Fruit fly (Drosophila melanogaster) whole organism, pupa: ENCODE results near the gene GAPcenA.

ENCODE experiments used
- CG10348 ChIP-seq: fragments of 200-800 bp; sonication (Bioruptor generic); IDR thresholded peaks from 2 replicates; pipeline ENCODE4 v1.3.6; 2022; ENCODE audit warnings: missing biosample characterization, missing genetic modification characterization
- CG12605 ChIP-seq: fragments of 200-800 bp; sonication (Bioruptor generic); IDR thresholded peaks from 2 replicates; pipeline ENCODE4 v1.3.6; 2022; ENCODE audit warnings: missing biosample characterization, missing genetic modification characterization
- CG13204 ChIP-seq: fragments of 200-800 bp; sonication (Bioruptor generic); optimal IDR thresholded peaks from 2 replicates; lab custom pipeline; 2018; ENCODE audit warnings: missing biosample characterization, mild to moderate bottlenecking, missing genetic modification characterization, moderate library complexity
- CG14655 ChIP-seq: fragments of 200-800 bp; sonication (Bioruptor generic); optimal IDR thresholded peaks from 3 replicates; lab custom pipeline; 2017; ENCODE audit warnings: mild to moderate bottlenecking, missing biosample characterization, missing genetic modification reagents, missing genetic modification characterization
- CG15710 ChIP-seq: fragments of 200-800 bp; sonication (Bioruptor generic); optimal IDR thresholded peaks from 2 replicates; lab custom pipeline; 2018; ENCODE audit warnings: missing biosample characterization, mild to moderate bottlenecking, missing genetic modification characterization, moderate library complexity
- CG17806 ChIP-seq: fragments of 200-800 bp; sonication (Bioruptor generic); optimal IDR thresholded peaks from 2 replicates; lab custom pipeline; 2018; ENCODE audit warnings: missing biosample characterization, mild to moderate bottlenecking, missing genetic modification characterization, moderate library complexity
- CG32121 ChIP-seq: fragments of 200-800 bp; sonication (Bioruptor generic); IDR thresholded peaks from 2 replicates; pipeline ENCODE4 v1.3.6; 2022; ENCODE audit warnings: missing biosample characterization, missing genetic modification characterization
- CG34367 ChIP-seq: fragments of 200-800 bp; sonication (Bioruptor generic); optimal IDR thresholded peaks from 2 replicates; lab custom pipeline; 2018; ENCODE audit warnings: missing biosample characterization, mild to moderate bottlenecking, missing genetic modification characterization
- CG4496 ChIP-seq: fragments of 200-800 bp; sonication (Bioruptor generic); IDR thresholded peaks from 3 replicates; pipeline ENCODE4 v1.3.6; 2022; ENCODE audit warnings: missing biosample characterization, missing genetic modification characterization
- CG8159 ChIP-seq: fragments of 200-800 bp; sonication (Bioruptor generic); optimal IDR thresholded peaks from 3 replicates; lab custom pipeline; 2018; ENCODE audit warnings: missing biosample characterization, mild to moderate bottlenecking, missing genetic modification characterization, moderate library complexity
- CG8301 ChIP-seq: fragments of 200-800 bp; sonication (Bioruptor generic); optimal IDR thresholded peaks from 2 replicates; lab custom pipeline; 2018; ENCODE audit warnings: missing biosample characterization, mild to moderate bottlenecking, missing genetic modification characterization
- CG9948 ChIP-seq: fragments of 200-800 bp; sonication (Bioruptor generic); optimal IDR thresholded peaks from 2 replicates; lab custom pipeline; 2018; ENCODE audit warnings: missing biosample characterization, mild to moderate bottlenecking, missing genetic modification characterization, moderate library complexity
- D1 ChIP-seq: fragments of 200-800 bp; sonication (Bioruptor generic); optimal IDR thresholded peaks from 2 replicates; lab custom pipeline; 2018; ENCODE audit warnings: missing biosample characterization, mild to moderate bottlenecking, missing genetic modification characterization, moderate library complexity
- EcR ChIP-seq: fragments of 200-800 bp; sonication (Bioruptor generic); optimal IDR thresholded peaks from 3 replicates; lab custom pipeline; 2019; ENCODE audit warnings: missing biosample characterization, missing genetic modification characterization, mild to moderate bottlenecking, moderate library complexity, missing genetic modification reagents
- Ets98B ChIP-seq: fragments of 200-800 bp; sonication (Bioruptor generic); IDR thresholded peaks from 2 replicates; pipeline ENCODE4 v1.3.6; 2022; ENCODE audit warnings: missing biosample characterization, missing genetic modification characterization
- Pif1A ChIP-seq: fragments of 200-800 bp; sonication (Bioruptor generic); optimal IDR thresholded peaks from 3 replicates; lab custom pipeline; 2016; ENCODE audit warnings: missing biosample characterization, missing genetic modification characterization
- Pif1B ChIP-seq: fragments of 200-800 bp; sonication (Bioruptor generic); optimal IDR thresholded peaks from 3 replicates; lab custom pipeline; 2016; ENCODE audit warnings: missing biosample characterization, missing genetic modification characterization
- Snoo ChIP-seq: fragments of 200-800 bp; sonication (Bioruptor generic); optimal IDR thresholded peaks from 3 replicates; lab custom pipeline; 2017; ENCODE audit warnings: missing biosample characterization, mild to moderate bottlenecking, missing genetic modification characterization, inconsistent platforms
- fd96Ca ChIP-seq: fragments of 200-800 bp; sonication (Bioruptor generic); IDR thresholded peaks from 3 replicates; pipeline ENCODE4 v1.3.6; 2022; ENCODE audit warnings: missing biosample characterization, missing genetic modification characterization
- gl ChIP-seq: fragments of 200-800 bp; sonication (Bioruptor generic); optimal IDR thresholded peaks from 2 replicates; lab custom pipeline; 2018; ENCODE audit warnings: missing biosample characterization, mild to moderate bottlenecking, missing genetic modification characterization
- rn ChIP-seq: fragments of 200-800 bp; sonication (Bioruptor generic); IDR thresholded peaks from 2 replicates; pipeline ENCODE4 v1.3.6; 2022; ENCODE audit warnings: missing biosample characterization, missing genetic modification characterization

GAPcenA gene

DNA sequence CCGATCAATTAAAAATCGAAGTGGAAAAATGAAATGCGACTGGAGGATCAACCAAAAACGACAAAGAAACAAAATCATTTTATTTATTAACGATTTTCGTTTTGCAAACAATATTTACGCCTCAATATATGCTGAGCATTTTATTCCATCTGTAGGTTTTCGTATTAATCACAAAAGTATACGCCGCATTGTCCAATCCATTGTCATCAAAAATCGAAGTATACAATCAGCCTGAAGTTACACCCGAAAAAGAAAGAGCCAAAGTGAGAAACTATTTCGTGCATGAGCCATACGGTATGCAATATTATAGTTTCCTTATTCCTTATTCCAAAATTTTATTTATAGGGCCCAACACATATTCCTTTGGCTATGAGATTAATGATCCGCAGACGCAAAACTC lies 17.4 kb upstream of the GAPcenA start:
- peak; percentile 14 for TF ChIP-seq D1 (tag; lab: Kevin White, UChicago)
- no peak for TF ChIP-seq CG10348 (GFP tag; lab: Robert Waterston, UW)

DNA sequence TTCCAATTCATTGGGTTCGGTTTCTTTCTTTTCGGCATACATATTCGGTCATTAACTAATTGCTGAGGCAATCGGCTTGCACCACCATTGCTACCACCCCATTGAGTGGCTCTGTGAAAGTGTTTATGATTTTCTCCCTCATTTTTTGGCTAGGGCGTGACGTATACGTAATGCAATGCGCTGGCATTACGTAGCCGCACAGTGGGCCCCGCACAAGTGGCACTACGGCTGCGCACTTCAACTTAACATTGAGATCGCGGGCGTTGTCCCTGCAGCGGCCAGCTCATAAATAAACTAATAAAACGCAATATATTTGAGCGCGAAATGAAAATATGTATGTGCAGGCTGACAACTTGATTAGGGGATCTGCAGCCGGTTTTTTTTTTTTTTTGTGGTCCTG lies 14.9 kb upstream of the GAPcenA start:
- no peak for TF ChIP-seq CG9948 (tag; lab: Kevin White, UChicago)
- TF ChIP-seq CG13204 (GFP tag; lab: Kevin White, UChicago) = no peak
- TF ChIP-seq CG8301 (tag; lab: Kevin White, UChicago) = no peak
- 0 out of 3 replicates have a peak, but pooled peaks have one; percentile 21 for TF ChIP-seq CG4496 (GFP tag; lab: Robert Waterston, UW)
- TF ChIP-seq CG12605 (GFP tag; lab: Robert Waterston, UW) = no peak

DNA sequence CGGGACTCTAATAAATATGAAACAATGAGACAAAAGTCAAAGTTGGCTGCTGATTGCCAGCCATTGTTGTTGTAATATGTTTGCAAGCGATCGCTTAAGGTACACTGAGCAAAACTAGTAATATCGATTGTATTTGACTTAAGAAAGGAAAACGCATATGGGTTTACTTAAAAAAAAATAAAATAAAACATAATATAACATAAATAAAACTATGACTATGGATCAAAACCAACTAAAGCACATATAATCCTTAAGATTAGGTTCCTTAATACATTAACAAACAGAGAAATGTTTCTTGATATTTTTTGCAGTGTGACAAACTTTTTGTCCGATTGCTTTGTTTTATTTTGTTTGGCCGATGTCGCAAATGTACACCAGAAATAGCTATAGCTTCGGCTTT lies 12.8 kb upstream of the GAPcenA start:
- no peak for TF ChIP-seq CG8159 (tag; lab: Kevin White, UChicago)
- no peak for TF ChIP-seq Pif1B
- TF ChIP-seq CG32121 (GFP tag; lab: Robert Waterston, UW) = no peak
- TF ChIP-seq gl (tag; lab: Kevin White, UChicago) = no peak
- no peak for TF ChIP-seq fd96Ca (GFP tag; lab: Robert Waterston, UW)
- no peak for TF ChIP-seq CG4496 (GFP tag; lab: Robert Waterston, UW)
- no peak for TF ChIP-seq Pif1A (GFP tag; lab: Kevin White, UChicago)
- no peak for TF ChIP-seq CG17806 (tag; lab: Kevin White, UChicago)
- TF ChIP-seq CG9948 (tag; lab: Kevin White, UChicago) = no peak
- TF ChIP-seq CG14655 = no peak
- TF ChIP-seq D1 (tag; lab: Kevin White, UChicago) = no peak
- TF ChIP-seq Ets98B (GFP tag; lab: Robert Waterston, UW) = no peak
- TF ChIP-seq CG13204 (GFP tag; lab: Kevin White, UChicago) = no peak
- no peak for TF ChIP-seq CG15710 (tag; lab: Kevin White, UChicago)
- no peak for TF ChIP-seq CG12605 (GFP tag; lab: Robert Waterston, UW)
- TF ChIP-seq Snoo (tag; lab: Kevin White, UChicago) = no peak
- TF ChIP-seq, all 21 proteins: peak for 0

DNA sequence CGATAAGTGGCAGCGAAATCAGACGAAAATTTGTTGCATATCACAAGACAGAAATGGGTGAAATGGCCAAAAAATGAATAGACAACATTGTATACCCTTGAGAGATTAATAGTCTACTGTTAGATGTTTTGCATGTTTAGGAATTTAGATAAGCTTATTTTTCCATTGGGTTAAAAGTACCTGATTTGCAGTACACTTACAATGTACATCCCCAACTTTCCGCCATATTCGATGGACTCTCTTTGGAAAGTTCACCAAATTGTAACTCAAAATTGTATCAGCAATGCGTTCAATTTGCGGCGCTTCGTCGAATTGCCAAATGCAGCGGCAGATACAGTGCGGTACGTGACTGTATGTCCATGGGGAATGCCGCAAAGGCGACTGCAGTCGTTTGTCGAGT lies 12.0 kb upstream of the GAPcenA start:
- TF ChIP-seq CG12605 (GFP tag; lab: Robert Waterston, UW) = no peak
- TF ChIP-seq D1 (tag; lab: Kevin White, UChicago) = no peak
- TF ChIP-seq Ets98B (GFP tag; lab: Robert Waterston, UW) = 0 out of 2 replicates have a peak, but pooled peaks have one; percentile 35
- TF ChIP-seq fd96Ca (GFP tag; lab: Robert Waterston, UW) = peak; percentile 13; the same call in 1 of the 3 replicates
- TF ChIP-seq CG8301 (tag; lab: Kevin White, UChicago) = no peak
- TF ChIP-seq Pif1B = no peak
- no peak for TF ChIP-seq CG32121 (GFP tag; lab: Robert Waterston, UW)
- no peak for TF ChIP-seq EcR (GFP tag; lab: Kevin White, UChicago)
- no peak for TF ChIP-seq rn (GFP tag; lab: Robert Waterston, UW)
- no peak for TF ChIP-seq CG34367 (tag; lab: Kevin White, UChicago)
- TF ChIP-seq, all 21 proteins: peak for 2

DNA sequence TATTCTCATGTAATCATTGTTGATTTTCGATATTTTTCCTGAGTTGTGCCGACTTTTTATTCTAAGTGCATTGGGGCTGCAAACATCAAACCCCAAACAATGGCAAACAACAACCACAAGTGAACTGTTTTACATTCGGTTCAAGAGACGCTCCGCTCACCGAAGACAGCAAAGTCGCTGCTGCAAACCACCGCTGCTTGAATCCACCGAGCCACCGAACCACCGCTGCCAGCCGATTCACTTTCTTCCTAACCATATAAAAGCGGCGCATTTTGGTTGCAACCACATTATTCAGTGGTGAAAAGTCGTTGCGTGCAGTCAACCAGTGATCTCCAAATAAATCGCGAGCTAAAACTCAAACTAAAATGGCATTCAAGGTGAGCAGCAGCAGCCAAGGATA lies 10.0 kb upstream of the GAPcenA start, which contains the start of gene Cpr66Cb:
TSS of gene Cpr66Cb (plus strand) at position 301 of the 400 bp plus-strand sequence.
- TF ChIP-seq Snoo (tag; lab: Kevin White, UChicago) (no peak), CG32121 (GFP tag; lab: Robert Waterston, UW) (no peak), CG13204 (GFP tag; lab: Kevin White, UChicago) (no peak), CG8159 (tag; lab: Kevin White, UChicago) (no peak), CG10348 (GFP tag; lab: Robert Waterston, UW) (no peak), CG15710 (tag; lab: Kevin White, UChicago) (no peak), CG9948 (tag; lab: Kevin White, UChicago) (no peak), rn (GFP tag; lab: Robert Waterston, UW) (no peak)
- TF ChIP-seq, all 21 proteins: peak for 0

DNA sequence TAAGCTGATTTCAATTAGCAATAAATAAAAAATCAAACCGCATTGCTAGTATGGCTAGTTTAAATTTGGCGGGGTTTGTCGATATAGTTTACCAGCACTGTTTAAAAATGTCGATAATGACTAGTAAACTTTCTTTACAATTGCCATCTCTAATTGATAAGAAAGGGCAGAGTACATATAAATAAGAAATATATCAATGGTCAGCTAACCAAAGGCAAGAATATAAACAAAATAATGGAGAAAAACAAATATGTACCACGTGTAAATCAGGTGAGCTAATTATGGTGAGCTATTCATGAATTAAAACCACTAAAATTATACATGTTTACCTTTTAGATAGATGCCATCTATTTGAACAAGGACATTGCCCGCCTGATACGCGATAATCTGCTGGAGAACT lies 7.4 kb upstream of the GAPcenA start, which contains the start of gene Pex2:
TSS of gene Pex2 (plus strand) at position 131 of the 400 bp plus-strand sequence.
- peak; percentile 16 for TF ChIP-seq CG8159 (tag; lab: Kevin White, UChicago)
- no peak for TF ChIP-seq gl (tag; lab: Kevin White, UChicago)
- TF ChIP-seq CG32121 (GFP tag; lab: Robert Waterston, UW) = peak; percentile 18; the same call in 1 of the 2 replicates
- no peak for TF ChIP-seq CG17806 (tag; lab: Kevin White, UChicago)
- peak; percentile 6 for TF ChIP-seq CG8301 (tag; lab: Kevin White, UChicago)
- no peak for TF ChIP-seq CG9948 (tag; lab: Kevin White, UChicago)
- 0 out of 3 replicates have a peak, but pooled peaks have one; percentile 13 for TF ChIP-seq CG4496 (GFP tag; lab: Robert Waterston, UW)
- TF ChIP-seq Pif1A (GFP tag; lab: Kevin White, UChicago) = peak; percentile 10
